Worm (Caenorhabditis elegans) whole organism, L3 larva: ENCODE measurements around the gene acc-3.

ENCODE experiments used
- daf-12 ChIP-seq: fragments of 150-350 bp; optimal IDR thresholded peaks from 2 replicates; lab custom pipeline; 2014; ENCODE audit warnings: missing biosample characterization, missing genetic modification reagents, missing genetic modification characterization
- elt-2 ChIP-seq: sonication (generic microtip); optimal IDR thresholded peaks from 2 replicates; lab custom pipeline; 2016; ENCODE audit warnings: missing genetic modification reagents, mild to moderate bottlenecking, missing genetic modification characterization, missing compliant biosample characterization
- eor-1 ChIP-seq, 2 experiments: fragments of 150-350 bp; optimal IDR thresholded peaks; 2 replicates each; lab custom pipeline; 2014 to 2018; ENCODE audit warnings: missing biosample characterization in 2 of 2, missing genetic modification characterization in 2 of 2
- fos-1 ChIP-seq: fragments of 150-350 bp; optimal IDR thresholded peaks from 2 replicates; lab custom pipeline; 2014; ENCODE audit warnings: missing biosample characterization, missing genetic modification characterization
- jun-1 ChIP-seq: fragments of 150-350 bp; optimal IDR thresholded peaks from 2 replicates; lab custom pipeline; 2014; ENCODE audit warnings: missing biosample characterization, missing genetic modification reagents, missing genetic modification characterization
- nfya-1 ChIP-seq: sonication (generic microtip); optimal IDR thresholded peaks from 2 replicates; lab custom pipeline; 2017; ENCODE audit warnings: missing genetic modification characterization, mild to moderate bottlenecking, missing compliant biosample characterization, antibody characterized with exemption, moderate library complexity; ENCODE audit not compliant: insufficient read depth
- nhr-25 ChIP-seq: sonication (generic microtip); optimal IDR thresholded peaks from 2 replicates; lab custom pipeline; 2017; ENCODE audit warnings: missing biosample characterization, missing genetic modification characterization
- pha-4 ChIP-seq: fragments of 150-350 bp; optimal IDR thresholded peaks from 2 replicates; lab custom pipeline; 2014; ENCODE audit warnings: missing biosample characterization, missing genetic modification reagents, missing genetic modification characterization
- sea-2 ChIP-seq: fragments of 150-350 bp; sonication (generic microtip); optimal IDR thresholded peaks from 4 replicates; lab custom pipeline; 2014; ENCODE audit warnings: missing biosample characterization, missing genetic modification reagents, missing genetic modification characterization
- unc-39 ChIP-seq: sonication (generic microtip); optimal IDR thresholded peaks from 4 replicates; lab custom pipeline; 2017; ENCODE audit warnings: missing biosample characterization, missing genetic modification characterization
- zag-1 ChIP-seq: fragments of 150-350 bp; optimal IDR thresholded peaks from 2 replicates; lab custom pipeline; 2014; ENCODE audit warnings: missing biosample characterization, missing genetic modification characterization
- ztf-11 ChIP-seq: fragments of 150-350 bp; optimal IDR thresholded peaks from 2 replicates; lab custom pipeline; 2014; ENCODE audit warnings: missing biosample characterization, missing genetic modification characterization

- TF ChIP-seq daf-12 (no peak), fos-1 (no peak), eor-1 (tag; optimal IDR thresholded peaks at IDR 0.05; lab: Kevin White, UChicago) (no peak), unc-39 (tag; lab: Kevin White, UChicago) (no peak), nfya-1 (tag; lab: Kevin White, UChicago) (no peak), zag-1 (tag; lab: Kevin White, UChicago) (no peak), ztf-11 (tag; lab: Kevin White, UChicago) (no peak), jun-1 (tag; lab: Kevin White, UChicago) (no peak), elt-2 (tag; lab: Kevin White, UChicago) (no peak), sea-2 (GFP tag; lab: Kevin White, UChicago) (no peak), nhr-25 (tag; lab: Kevin White, UChicago) (peak; percentile 87), pha-4 (no peak)
These were observed 32.5 kb downstream of the acc-3 start for ce11 chrX:4694611-4695370.
